Worm (Caenorhabditis elegans): ENCODE measurements around the gene Y97E10AR.2.

- TF ChIP-seq unc-62 (GFP tag; optimal IDR thresholded peaks at IDR 0.05) (no peak), mab-5 (tag; optimal IDR thresholded peaks at IDR 0.05) (no peak), unc-39 (tag; optimal IDR thresholded peaks at IDR 0.05) (no peak), nhr-28 (tag; optimal IDR thresholded peaks at IDR 0.05) (no peak), flh-1 (GFP tag; optimal IDR thresholded peaks at IDR 0.05) (no peak)
These were observed 12.5 kb upstream of the Y97E10AR.2 start, which contains the start of the genes natb-1 and abhd-12 for ce11 chrV:7983381-7984052.
